Worm (Caenorhabditis elegans) whole organism, L3 larva: ENCODE results near the gene srz-56.

Experiments used
- ama-1 ChIP-seq: fragments of 150-350 bp; optimal IDR thresholded peaks from 2 replicates; lab custom pipeline; 2018
- ceh-9 ChIP-seq: sonication (generic microtip); optimal IDR thresholded peaks from 2 replicates; lab custom pipeline; 2018; ENCODE audit warnings: missing biosample characterization, missing genetic modification characterization
- egl-27 ChIP-seq: sonication (generic microtip); optimal IDR thresholded peaks from 4 replicates; lab custom pipeline; 2017; ENCODE audit warnings: missing biosample characterization, missing genetic modification reagents, missing genetic modification characterization
- elt-2 ChIP-seq: sonication (generic microtip); optimal IDR thresholded peaks from 2 replicates; lab custom pipeline; 2016; ENCODE audit warnings: missing genetic modification reagents, mild to moderate bottlenecking, missing genetic modification characterization, missing compliant biosample characterization
- mdl-1 ChIP-seq: fragments of 150-350 bp; optimal IDR thresholded peaks from 2 replicates; lab custom pipeline; 2014; ENCODE audit warnings: missing biosample characterization, missing genetic modification characterization
- nhr-77 ChIP-seq: fragments of 150-350 bp; optimal IDR thresholded peaks from 2 replicates; lab custom pipeline; 2014; ENCODE audit warnings: missing biosample characterization, missing genetic modification characterization
- unc-62 ChIP-seq: fragments of 150-350 bp; sonication (generic microtip); optimal IDR thresholded peaks from 4 replicates; lab custom pipeline; 2014; ENCODE audit warnings: missing biosample characterization, missing genetic modification reagents, missing genetic modification characterization
- zag-1 ChIP-seq: fragments of 150-350 bp; optimal IDR thresholded peaks from 2 replicates; lab custom pipeline; 2014; ENCODE audit warnings: missing biosample characterization, missing genetic modification characterization
- ztf-4 ChIP-seq: fragments of 150-350 bp; optimal IDR thresholded peaks from 2 replicates; lab custom pipeline; 2014; ENCODE audit warnings: missing biosample characterization, missing genetic modification characterization

DNA sequence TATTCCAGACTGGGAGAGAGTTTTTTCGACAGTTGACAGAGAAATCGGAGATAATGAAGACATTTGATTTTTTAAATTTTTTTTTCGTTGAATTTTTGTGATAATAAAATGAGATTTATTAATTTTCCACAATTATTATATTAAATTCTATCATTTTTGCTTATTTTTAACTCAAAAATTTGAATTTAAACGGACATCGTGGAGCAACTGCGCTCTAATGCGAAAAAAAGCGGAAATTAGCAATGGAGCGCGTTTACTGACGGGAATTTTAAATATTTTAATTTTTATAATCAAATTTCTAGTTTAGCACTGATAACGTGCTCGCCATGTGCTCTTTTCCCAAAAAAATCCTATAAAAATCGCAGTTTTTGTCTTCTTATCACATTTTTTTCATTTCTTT, 29.5 kb upstream of the srz-56 start, which contains the start of gene C39B5.14:
- no peak for TF ChIP-seq ceh-9
- TF ChIP-seq unc-62 (GFP tag; lab: Kevin White, UChicago) = no peak
- no peak for TF ChIP-seq zag-1 (tag; lab: Kevin White, UChicago)
- no peak for TF ChIP-seq mdl-1 (tag; lab: Kevin White, UChicago)
- TF ChIP-seq nhr-77 (tag; lab: Kevin White, UChicago) = no peak
- no peak for TF ChIP-seq egl-27 (tag; lab: Kevin White, UChicago)
- no peak for TF ChIP-seq ama-1
- peak; percentile 56 for TF ChIP-seq elt-2
- no peak for TF ChIP-seq ztf-4 (tag; lab: Kevin White, UChicago)
